Worm (Caenorhabditis elegans): ENCODE measurements around the gene bcl-7.

Gene bcl-7

DNA sequence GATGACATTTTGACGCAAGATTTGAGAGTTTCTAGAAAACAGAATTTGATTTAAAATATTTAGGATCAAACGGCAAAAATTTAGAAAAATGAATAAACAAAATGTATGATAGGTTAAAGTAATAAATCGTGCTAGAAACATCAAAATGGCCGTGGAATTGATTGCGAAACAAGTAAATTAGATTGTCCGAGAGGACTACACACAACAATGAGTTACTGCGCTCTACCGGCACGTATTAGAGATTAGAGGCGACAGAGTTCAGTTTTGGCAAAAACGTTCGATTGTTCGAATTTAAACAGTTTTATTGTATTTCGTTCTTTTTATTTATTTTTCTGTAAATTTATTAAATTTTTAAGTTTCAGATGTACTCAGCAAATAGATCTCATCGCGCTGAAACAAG is at the start of gene bcl-7, which contains the start of gene dnc-2:
Gene bcl-7 (plus strand): TSS at position 363 of the 400 bp plus-strand sequence.
Gene dnc-2 (minus strand): TSS at position 33 of the 400 bp plus-strand sequence.
- peak; percentile 19 for TF ChIP-seq ZK185.1 (tag; optimal IDR thresholded peaks at IDR 0.05; ENCODE audit: poor library complexity, severe bottlenecking)
- peak; percentile 79 for TF ChIP-seq cebp-1 (GFP tag; IDR thresholded peaks at IDR 0.05)
- TF ChIP-seq cebp-1 (tag; optimal IDR thresholded peaks at IDR 0.05), result peak; percentile 96
- TF ChIP-seq hsf-1 (GFP tag; IDR thresholded peaks at IDR 0.05), result no peak
- TF ChIP-seq madf-8 (GFP tag; conservative IDR thresholded peaks at IDR 0.05), result 0 out of 2 replicates have a peak, but pooled peaks have one; percentile 13
- no peak for TF ChIP-seq Y95B8A.8 (GFP tag; IDR thresholded peaks at IDR 0.05)
- no peak for TF ChIP-seq hlh-26 (GFP tag; conservative IDR thresholded peaks at IDR 0.05)
- no peak for TF ChIP-seq ceh-91 (GFP tag; IDR thresholded peaks at IDR 0.05)
- peak in 1 of 3 experiments; percentile 6 for TF ChIP-seq lin-35 (GFP tag; optimal IDR thresholded peaks at IDR 0.05)
- no peak for TF ChIP-seq ekl-4 (GFP tag; IDR thresholded peaks at IDR 0.05)
- TF ChIP-seq madf-6 (GFP tag; IDR thresholded peaks at IDR 0.05), result peak; percentile 60; the same call in 1 of the 2 replicates
- TF ChIP-seq nfya-1 (tag; optimal IDR thresholded peaks at IDR 0.05; ENCODE audit: borderline replicate concordance, insufficient read depth), result no peak
- no peak for TF ChIP-seq cebp-2 (GFP tag; IDR thresholded peaks at IDR 0.05)
- TF ChIP-seq snpc-4 (GFP tag; optimal IDR thresholded peaks at IDR 0.05), result no peak
- TF ChIP-seq snpc-4 (tag; optimal IDR thresholded peaks at IDR 0.05), result peak in 1 of 4 experiments; percentile 37
- no peak for TF ChIP-seq ceh-40 (GFP tag; IDR thresholded peaks at IDR 0.05)
- peak; percentile 94 for TF ChIP-seq hmg-1.2 (GFP tag; IDR thresholded peaks at IDR 0.05)
- no peak for TF ChIP-seq snpc-1.3 (tag; optimal IDR thresholded peaks at IDR 0.05; ENCODE audit: insufficient read depth)
- 0 out of 2 replicates have a peak, but pooled peaks have one; percentile 19 for TF ChIP-seq D2030.7 (GFP tag; IDR thresholded peaks at IDR 0.05)
- no peak for TF ChIP-seq hlh-12 (tag; optimal IDR thresholded peaks at IDR 0.05)
- peak; percentile 82 for TF ChIP-seq mcd-1 (GFP tag; IDR thresholded peaks at IDR 0.05)
- no peak for TF ChIP-seq bed-1 (GFP tag; IDR thresholded peaks at IDR 0.05)
- no peak for TF ChIP-seq akir-1 (GFP tag; optimal IDR thresholded peaks at IDR 0.05)
- no peak for TF ChIP-seq lag-1 (GFP tag; IDR thresholded peaks at IDR 0.05)
- TF ChIP-seq ama-1 (optimal IDR thresholded peaks at IDR 0.05), result no peak
- no peak for TF ChIP-seq ama-1 (GFP tag; optimal IDR thresholded peaks at IDR 0.05)
- TF ChIP-seq lsl-1 (GFP tag; optimal IDR thresholded peaks at IDR 0.05), result peak; percentile 24
- TF ChIP-seq chd-7 (tag; optimal IDR thresholded peaks at IDR 0.05), result no peak
- TF ChIP-seq let-526 (GFP tag; IDR thresholded peaks at IDR 0.05), result no peak
- no peak for TF ChIP-seq C17E4.6 (GFP tag; IDR thresholded peaks at IDR 0.05)
- peak; percentile 32; the same call in 1 of the 2 replicates for TF ChIP-seq F33H1.4 (GFP tag; IDR thresholded peaks at IDR 0.05)
- no peak for TF ChIP-seq B0019.2 (GFP tag; conservative IDR thresholded peaks at IDR 0.05)
- no peak for TF ChIP-seq nfya-2 (GFP tag; IDR thresholded peaks at IDR 0.05)
- no peak for TF ChIP-seq ceh-27 (GFP tag; optimal IDR thresholded peaks at IDR 0.05)
- TF ChIP-seq let-607 (tag; optimal IDR thresholded peaks at IDR 0.05), result no peak
- no peak for TF ChIP-seq efl-1 (GFP tag; optimal IDR thresholded peaks at IDR 0.05)
- TF ChIP-seq ztf-22 (GFP tag; optimal IDR thresholded peaks at IDR 0.05), result no peak
- TF ChIP-seq fkh-3 (tag; optimal IDR thresholded peaks at IDR 0.05), result no peak
- TF ChIP-seq aptf-3 (GFP tag; IDR thresholded peaks at IDR 0.05), result no peak
- TF ChIP-seq unc-62 (GFP tag; optimal IDR thresholded peaks at IDR 0.05), result no peak
- no peak for TF ChIP-seq aptf-2 (GFP tag; conservative IDR thresholded peaks at IDR 0.05)
- no peak for TF ChIP-seq B0336.3 (GFP tag; IDR thresholded peaks at IDR 0.05)
- TF ChIP-seq snpc-3.4 (tag; optimal IDR thresholded peaks at IDR 0.05), result no peak
- TF ChIP-seq xnd-1 (tag; optimal IDR thresholded peaks at IDR 0.05), result no peak
